Worm (Caenorhabditis elegans) whole organism, late embryonic: ENCODE data around the gene bus-4.

Experiments
- C08G9.2 ChIP-seq: sonication (generic microtip); optimal IDR thresholded peaks from 2 replicates; lab custom pipeline; 2016; ENCODE audit warnings: mild to moderate bottlenecking, missing genetic modification characterization, moderate library complexity, missing compliant biosample characterization
- C38D4.7 ChIP-seq: fragments of 200-800 bp; sonication (Bioruptor generic); optimal IDR thresholded peaks from 2 replicates; lab custom pipeline; 2018; ENCODE audit warnings: mild to moderate bottlenecking, missing genetic modification characterization, moderate library complexity, missing compliant biosample characterization
- F13H6.1 ChIP-seq: sonication (generic microtip); optimal IDR thresholded peaks from 2 replicates; lab custom pipeline; 2016; ENCODE audit warnings: missing genetic modification characterization, missing compliant biosample characterization
- K02D7.2 ChIP-seq: sonication (generic microtip); optimal IDR thresholded peaks from 2 replicates; lab custom pipeline; 2017; ENCODE audit warnings: mild to moderate bottlenecking, missing genetic modification characterization, missing compliant biosample characterization
- K09A11.1 ChIP-seq: sonication (generic microtip); optimal IDR thresholded peaks from 2 replicates; lab custom pipeline; 2017; ENCODE audit warnings: antibody characterized with exemption, mild to moderate bottlenecking, missing genetic modification characterization, missing compliant biosample characterization; ENCODE audit not compliant: insufficient read depth
- T23F11.4 ChIP-seq: fragments of 200-800 bp; sonication (Bioruptor generic); optimal IDR thresholded peaks from 2 replicates; lab custom pipeline; 2018; ENCODE audit warnings: mild to moderate bottlenecking, missing genetic modification characterization, missing compliant biosample characterization
- Y22D7AL.16 ChIP-seq: sonication (generic microtip); optimal IDR thresholded peaks from 2 replicates; lab custom pipeline; 2016; ENCODE audit warnings: missing genetic modification characterization, missing compliant biosample characterization
- ama-1 ChIP-seq: fragments of 150-350 bp; optimal IDR thresholded peaks from 2 replicates; lab custom pipeline; 2014
- ceh-14 ChIP-seq: sonication (generic microtip); optimal IDR thresholded peaks from 2 replicates; lab custom pipeline; 2016; ENCODE audit warnings: missing genotype, missing genetic modification characterization, missing compliant biosample characterization
- ceh-19 ChIP-seq: fragments of 200-800 bp; sonication (Bioruptor generic); optimal IDR thresholded peaks from 2 replicates; lab custom pipeline; 2018; ENCODE audit warnings: mild to moderate bottlenecking, missing genetic modification characterization, missing compliant biosample characterization
- ceh-2 ChIP-seq: sonication (generic microtip); optimal IDR thresholded peaks from 2 replicates; lab custom pipeline; 2016; ENCODE audit warnings: missing genotype, missing genetic modification characterization, missing compliant biosample characterization
- ceh-22 ChIP-seq: sonication (generic microtip); optimal IDR thresholded peaks from 2 replicates; lab custom pipeline; 2017; ENCODE audit warnings: missing biosample characterization, missing genetic modification characterization
- ceh-30 ChIP-seq: fragments of 150-350 bp; optimal IDR thresholded peaks from 2 replicates; lab custom pipeline; 2014; ENCODE audit warnings: missing biosample characterization, missing genetic modification characterization
- ceh-31 ChIP-seq: sonication (generic microtip); optimal IDR thresholded peaks from 2 replicates; lab custom pipeline; 2016; ENCODE audit warnings: missing genetic modification characterization, missing compliant biosample characterization
- ceh-34 ChIP-seq: sonication (generic microtip); optimal IDR thresholded peaks from 2 replicates; lab custom pipeline; 2016; ENCODE audit warnings: mild to moderate bottlenecking, missing genetic modification characterization, missing compliant biosample characterization
- ceh-48 ChIP-seq: sonication (generic microtip); optimal IDR thresholded peaks from 2 replicates; lab custom pipeline; 2016; ENCODE audit warnings: missing genetic modification characterization, inconsistent platforms, missing compliant biosample characterization
- ceh-6 ChIP-seq: fragments of 200-800 bp; sonication (Bioruptor generic); optimal IDR thresholded peaks from 2 replicates; lab custom pipeline; 2018; ENCODE audit warnings: mild to moderate bottlenecking, missing genetic modification characterization, missing compliant biosample characterization
- che-1 ChIP-seq: sonication (generic microtip); optimal IDR thresholded peaks from 2 replicates; lab custom pipeline; 2016; ENCODE audit warnings: mild to moderate bottlenecking, missing genetic modification characterization, missing compliant biosample characterization
- dmd-4 ChIP-seq: sonication (generic microtip); optimal IDR thresholded peaks from 2 replicates; lab custom pipeline; 2016; ENCODE audit warnings: borderline replicate concordance, missing genetic modification characterization, missing compliant biosample characterization
- dve-1 ChIP-seq: sonication (generic microtip); optimal IDR thresholded peaks from 2 replicates; lab custom pipeline; 2017; ENCODE audit warnings: antibody characterized with exemption, mild to moderate bottlenecking, missing genetic modification characterization, missing compliant biosample characterization
- elt-2 ChIP-seq: sonication (generic microtip); optimal IDR thresholded peaks from 2 replicates; lab custom pipeline; 2016; ENCODE audit warnings: missing genetic modification reagents, missing genetic modification characterization, missing compliant biosample characterization
- ets-4 ChIP-seq: sonication (generic microtip); optimal IDR thresholded peaks from 2 replicates; lab custom pipeline; 2016; ENCODE audit warnings: missing genetic modification characterization, missing compliant biosample characterization
- eyg-1 ChIP-seq: sonication (generic microtip); optimal IDR thresholded peaks from 2 replicates; lab custom pipeline; 2016; ENCODE audit warnings: missing genotype, missing genetic modification characterization, missing compliant biosample characterization
- fax-1 ChIP-seq: sonication (generic microtip); optimal IDR thresholded peaks from 2 replicates; lab custom pipeline; 2016; ENCODE audit warnings: missing genotype, missing genetic modification characterization, missing compliant biosample characterization
- fkh-10 ChIP-seq: fragments of 150-350 bp; optimal IDR thresholded peaks from 2 replicates; lab custom pipeline; 2014; ENCODE audit warnings: missing biosample characterization, missing genetic modification reagents, missing genetic modification characterization
- fkh-6 ChIP-seq: sonication (generic microtip); optimal IDR thresholded peaks from 2 replicates; lab custom pipeline; 2016; ENCODE audit warnings: missing genetic modification characterization, missing compliant biosample characterization
- gmeb-2 ChIP-seq: sonication (generic microtip); optimal IDR thresholded peaks from 2 replicates; lab custom pipeline; 2016; ENCODE audit warnings: missing genetic modification characterization, inconsistent platforms, missing compliant biosample characterization
- hlh-13 ChIP-seq: fragments of 200-800 bp; sonication (Bioruptor generic); optimal IDR thresholded peaks from 2 replicates; lab custom pipeline; 2018; ENCODE audit warnings: mild to moderate bottlenecking, missing genetic modification characterization, missing compliant biosample characterization
- lim-6 ChIP-seq: sonication (generic microtip); optimal IDR thresholded peaks from 2 replicates; lab custom pipeline; 2016; ENCODE audit warnings: missing genetic modification characterization, missing compliant biosample characterization
- lin-11 ChIP-seq: fragments of 200-800 bp; sonication (Bioruptor generic); optimal IDR thresholded peaks from 2 replicates; lab custom pipeline; 2018; ENCODE audit warnings: mild to moderate bottlenecking, missing genetic modification characterization, missing compliant biosample characterization
- madf-2 ChIP-seq: sonication (generic microtip); optimal IDR thresholded peaks from 2 replicates; lab custom pipeline; 2017; ENCODE audit warnings: missing genetic modification characterization, missing compliant biosample characterization
- nhr-11 ChIP-seq: fragments of 150-350 bp; optimal IDR thresholded peaks from 2 replicates; lab custom pipeline; 2014; ENCODE audit warnings: missing biosample characterization, missing genetic modification characterization
- npax-4 ChIP-seq: sonication (generic microtip); optimal IDR thresholded peaks from 2 replicates; lab custom pipeline; 2016; ENCODE audit warnings: missing genetic modification characterization, missing compliant biosample characterization
- pag-3 ChIP-seq: sonication (generic microtip); optimal IDR thresholded peaks from 2 replicates; lab custom pipeline; 2016; ENCODE audit warnings: missing compliant biosample characterization, missing genetic modification characterization, borderline replicate concordance
- pax-1 ChIP-seq: fragments of 150-350 bp; optimal IDR thresholded peaks from 2 replicates; lab custom pipeline; 2014; ENCODE audit warnings: missing biosample characterization, missing genetic modification characterization
- pqm-1 ChIP-seq: sonication (generic microtip); optimal IDR thresholded peaks from 2 replicates; lab custom pipeline; 2016; ENCODE audit warnings: missing genetic modification characterization, missing compliant biosample characterization
- pros-1 ChIP-seq: fragments of 150-350 bp; optimal IDR thresholded peaks from 2 replicates; lab custom pipeline; 2014; ENCODE audit warnings: missing biosample characterization, missing genetic modification reagents, missing genetic modification characterization
- ref-2 ChIP-seq: sonication (generic microtip); optimal IDR thresholded peaks from 2 replicates; lab custom pipeline; 2016; ENCODE audit warnings: missing genetic modification characterization, missing compliant biosample characterization
- rnt-1 ChIP-seq: sonication (generic microtip); optimal IDR thresholded peaks from 2 replicates; lab custom pipeline; 2016; ENCODE audit warnings: missing genetic modification characterization, missing compliant biosample characterization
- sox-2 ChIP-seq: fragments of 200-800 bp; sonication (Bioruptor generic); IDR thresholded peaks from 2 replicates; pipeline ENCODE4 v1.3.6; 2022; ENCODE audit warnings: missing genetic modification reagents, missing genetic modification characterization, missing compliant biosample characterization
- tbx-2 ChIP-seq: sonication (generic microtip); optimal IDR thresholded peaks from 2 replicates; lab custom pipeline; 2016; ENCODE audit warnings: missing genetic modification characterization, missing compliant biosample characterization
- tbx-7 ChIP-seq: sonication (generic microtip); optimal IDR thresholded peaks from 2 replicates; lab custom pipeline; 2016; ENCODE audit warnings: missing genotype, missing genetic modification characterization, missing compliant biosample characterization
- unc-3 ChIP-seq, 2 experiments: fragments of 200-800 bp in 1 of 2; sonication (Bioruptor generic) in 1 of 2; sonication (generic microtip) in 1 of 2; conservative IDR thresholded peaks in 1 of 2; optimal IDR thresholded peaks in 1 of 2; 2 replicates each; pipeline versions ENCODE4 v1.3.6 to Lab custom; 2016 to 2022; ENCODE audit warnings: missing compliant biosample characterization in 2 of 2, missing genetic modification characterization in 2 of 2, missing genetic modification reagents in 1 of 2
- unc-86 ChIP-seq: sonication (generic microtip); optimal IDR thresholded peaks from 2 replicates; lab custom pipeline; 2016; ENCODE audit warnings: missing genetic modification characterization, missing compliant biosample characterization
- zip-5 ChIP-seq: sonication (generic microtip); optimal IDR thresholded peaks from 2 replicates; lab custom pipeline; 2016; ENCODE audit warnings: missing genetic modification characterization, missing compliant biosample characterization
- ztf-16 ChIP-seq: sonication (generic microtip); optimal IDR thresholded peaks from 2 replicates; lab custom pipeline; 2017; ENCODE audit warnings: missing genetic modification characterization, missing compliant biosample characterization

The bus-4 gene

DNA sequence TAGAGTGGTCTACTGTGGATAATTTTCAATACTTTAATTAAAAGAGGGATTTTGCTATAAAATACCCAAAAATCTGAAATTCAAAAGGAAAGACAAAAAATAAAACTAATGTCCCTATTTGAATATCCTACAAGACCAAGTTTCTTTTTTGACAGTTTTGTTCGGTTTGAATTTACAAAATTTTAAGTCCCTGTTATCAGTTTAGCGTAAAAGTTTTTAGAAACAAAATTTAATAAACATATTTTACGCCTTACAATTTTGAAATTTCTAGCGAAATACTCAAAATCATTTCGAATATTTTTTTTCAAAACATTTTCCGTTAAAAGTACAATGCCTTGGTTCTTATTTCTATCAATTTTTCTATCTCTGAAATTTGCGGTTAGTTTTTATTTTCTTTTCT, 4.4 kb downstream of the bus-4 start, which contains the start of gene spe-51:
spe-51 (plus strand) TSS at position 301 of the 400 bp plus-strand sequence.
- no peak for TF ChIP-seq ceh-48
- no peak for TF ChIP-seq hlh-13 (GFP tag; lab: Kevin White, UChicago)
- no peak for TF ChIP-seq madf-2

DNA sequence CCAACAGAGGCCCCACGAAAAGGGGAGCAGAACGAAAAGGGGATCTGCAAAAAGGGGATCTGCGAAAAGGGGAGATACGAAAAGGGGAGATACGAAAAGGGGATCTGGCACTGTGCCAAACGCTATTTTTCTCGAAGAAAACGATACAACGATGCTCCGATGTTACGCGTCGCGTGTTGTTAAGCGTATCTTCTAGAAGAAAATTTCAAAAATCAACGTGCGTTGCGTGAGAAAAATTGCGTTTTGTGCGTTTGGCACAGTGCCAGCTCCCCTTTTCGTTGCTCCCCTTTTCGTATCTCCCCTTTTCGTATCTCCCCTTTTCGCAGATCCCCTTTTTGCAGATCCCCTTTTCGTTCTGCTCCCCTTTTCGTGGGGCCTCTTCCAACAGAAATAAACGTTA, 14.0 kb downstream of the bus-4 start:
- TF ChIP-seq zip-5 (tag; lab: Kevin White, UChicago): peak; percentile 45
- TF ChIP-seq lim-6 (tag; lab: Kevin White, UChicago): peak; percentile 49
- peak; percentile 86 for TF ChIP-seq ceh-31 (tag; lab: Kevin White, UChicago)
- TF ChIP-seq ceh-14 (tag; lab: Kevin White, UChicago): peak; percentile 77
- TF ChIP-seq tbx-2 (tag; lab: Kevin White, UChicago): peak; percentile 51
- TF ChIP-seq elt-2 (tag; lab: Kevin White, UChicago): peak; percentile 26
- TF ChIP-seq ets-4 (tag; lab: Kevin White, UChicago): peak; percentile 60
- TF ChIP-seq F13H6.1 (tag; lab: Kevin White, UChicago): peak; percentile 51
- TF ChIP-seq C08G9.2 (tag; lab: Kevin White, UChicago): peak; percentile 73
- peak; percentile 25 for TF ChIP-seq rnt-1
- TF ChIP-seq ref-2: peak; percentile 59
- TF ChIP-seq tbx-7: peak; percentile 12
- TF ChIP-seq ceh-19 (GFP tag; lab: Kevin White, UChicago): peak; percentile 11
- TF ChIP-seq dmd-4: peak; percentile 59
- peak; percentile 55 for TF ChIP-seq fax-1 (tag; lab: Kevin White, UChicago)
- TF ChIP-seq ceh-2 (tag; lab: Kevin White, UChicago): peak; percentile 51
- TF ChIP-seq ceh-34 (tag; lab: Kevin White, UChicago): peak; percentile 16

DNA sequence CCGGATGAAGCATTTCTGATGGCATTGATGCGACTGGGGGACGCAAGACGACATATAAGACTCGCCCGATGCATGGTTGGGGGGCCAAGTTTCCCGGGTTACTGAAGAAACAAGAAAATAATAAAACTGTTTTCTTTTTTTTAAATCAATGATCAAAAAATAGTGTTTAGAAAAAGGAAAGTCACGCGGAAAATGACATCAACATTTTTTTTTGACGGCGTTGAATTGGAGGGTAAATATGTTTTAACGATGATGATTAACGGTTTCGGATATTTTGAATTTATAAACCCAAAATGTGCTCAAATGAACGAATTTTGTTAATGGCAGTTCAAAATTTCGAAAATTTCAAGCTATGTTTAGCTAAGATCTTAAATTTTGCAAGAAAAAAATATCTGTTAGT, 15.8 kb downstream of the bus-4 start, which contains the start of gene ogdh-1:
ogdh-1 (minus strand) TSS at position 101 of the 400 bp plus-strand sequence.
- no peak for TF ChIP-seq ceh-30 (tag; lab: Kevin White, UChicago)
- no peak for TF ChIP-seq ceh-6
- TF ChIP-seq pag-3 (tag; lab: Kevin White, UChicago): no peak
- no peak for TF ChIP-seq lin-11 (tag; lab: Kevin White, UChicago)
- TF ChIP-seq K02D7.2 (tag; lab: Kevin White, UChicago): no peak
- no peak for TF ChIP-seq rnt-1
- TF ChIP-seq ceh-22 (tag; lab: Kevin White, UChicago): no peak
- TF ChIP-seq pros-1 (tag; lab: Kevin White, UChicago): no peak
- TF ChIP-seq fkh-6 (tag; lab: Kevin White, UChicago): no peak
- TF ChIP-seq unc-3 (GFP tag; conservative IDR thresholded peaks at IDR 0.05; lab: Robert Waterston, UW): no peak
- TF ChIP-seq unc-3 (tag; optimal IDR thresholded peaks at IDR 0.05; lab: Kevin White, UChicago): no peak
- no peak for TF ChIP-seq dve-1
- TF ChIP-seq ceh-34 (tag; lab: Kevin White, UChicago): no peak

DNA sequence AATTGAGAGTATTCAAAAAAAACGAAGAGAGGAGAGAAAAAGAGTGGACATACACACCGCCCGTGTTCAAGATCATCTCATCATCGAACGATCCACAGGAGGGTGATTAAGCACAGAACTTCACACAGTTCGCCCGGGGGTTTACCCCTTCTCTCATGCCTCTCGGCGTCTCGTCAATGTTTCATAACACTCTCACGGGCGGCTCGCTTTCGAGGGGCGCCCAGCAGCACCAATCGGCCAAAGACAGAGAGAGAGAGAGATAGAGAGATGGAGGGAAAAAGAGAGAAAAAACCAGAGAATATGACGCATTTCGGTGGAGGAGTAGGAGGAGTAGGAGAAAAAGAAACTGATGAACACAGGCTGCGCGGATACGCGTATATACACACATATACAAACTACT, 17.1 kb downstream of the bus-4 start:
- TF ChIP-seq nhr-11 (no peak), dve-1 (no peak), fax-1 (tag; lab: Kevin White, UChicago) (no peak), eyg-1 (no peak), lim-6 (tag; lab: Kevin White, UChicago) (no peak), F13H6.1 (tag; lab: Kevin White, UChicago) (no peak), pqm-1 (tag; lab: Kevin White, UChicago) (no peak), npax-4 (tag; lab: Kevin White, UChicago) (no peak), unc-86 (tag; lab: Kevin White, UChicago) (no peak), ceh-2 (tag; lab: Kevin White, UChicago) (no peak), C38D4.7 (GFP tag; lab: Kevin White, UChicago) (no peak), ceh-31 (tag; lab: Kevin White, UChicago) (peak; percentile 69), ama-1 (lab: Kevin White, UChicago) (no peak), Y22D7AL.16 (tag; lab: Kevin White, UChicago) (no peak), ztf-16 (tag; lab: Kevin White, UChicago) (no peak), che-1 (tag; lab: Kevin White, UChicago) (no peak), pax-1 (no peak), tbx-2 (tag; lab: Kevin White, UChicago) (peak; percentile 51), hlh-13 (GFP tag; lab: Kevin White, UChicago) (no peak), ref-2 (peak; percentile 20), ceh-22 (tag; lab: Kevin White, UChicago) (no peak), sox-2 (GFP tag; lab: Robert Waterston, UW) (no peak), T23F11.4 (GFP tag; lab: Kevin White, UChicago) (no peak), C08G9.2 (tag; lab: Kevin White, UChicago) (peak; percentile 40), lin-11 (tag; lab: Kevin White, UChicago) (no peak), fkh-10 (GFP tag; lab: Kevin White, UChicago) (no peak), K09A11.1 (tag; lab: Kevin White, UChicago) (no peak), gmeb-2 (tag; lab: Kevin White, UChicago) (no peak)
